Worm (Caenorhabditis elegans) whole organism, L4/young adult: ENCODE data around the gene fbxa-181.

ENCODE experiments used
- W03F9.2 ChIP-seq: fragments of 150-350 bp; optimal IDR thresholded peaks from 2 replicates; lab custom pipeline; 2014; ENCODE audit warnings: missing biosample characterization, missing genetic modification characterization
- dao-5 ChIP-seq: sonication (generic microtip); optimal IDR thresholded peaks from 2 replicates; lab custom pipeline; 2016; ENCODE audit warnings: missing genotype, missing genetic modification characterization, moderate library complexity, missing compliant biosample characterization
- him-1 ChIP-seq: sonication (generic microtip); optimal IDR thresholded peaks from 2 replicates; lab custom pipeline; 2016; ENCODE audit warnings: missing genotype, missing genetic modification reagents, missing genetic modification characterization, missing compliant biosample characterization

The fbxa-181 gene

ce11 chrV:13725574-13725973 lies at the start of gene fbxa-181:
fbxa-181 (plus strand) TSS chrV:13725874.
- TF ChIP-seq him-1 (tag; lab: Kevin White, UChicago) (no peak), dao-5 (no peak), W03F9.2 (tag; lab: Kevin White, UChicago) (no peak)

ce11 chrV:13678542-13678941 lies 47.1 kb upstream of the fbxa-181 start, which contains the start of the genes tag-65 and ccz-1:
tag-65 (minus strand) TSS chrV:13678587.
ccz-1 (plus strand) TSS chrV:13678875.
- TF ChIP-seq him-1 (tag; lab: Kevin White, UChicago) (peak; percentile 54), W03F9.2 (tag; lab: Kevin White, UChicago) (peak; percentile 85), dao-5 (no peak)

- TF ChIP-seq dao-5 (no peak), W03F9.2 (tag; lab: Kevin White, UChicago) (no peak), him-1 (tag; lab: Kevin White, UChicago) (no peak)
These were observed 45.8 kb upstream of the fbxa-181 start for ce11 chrV:13679859-13680258.

DNA sequence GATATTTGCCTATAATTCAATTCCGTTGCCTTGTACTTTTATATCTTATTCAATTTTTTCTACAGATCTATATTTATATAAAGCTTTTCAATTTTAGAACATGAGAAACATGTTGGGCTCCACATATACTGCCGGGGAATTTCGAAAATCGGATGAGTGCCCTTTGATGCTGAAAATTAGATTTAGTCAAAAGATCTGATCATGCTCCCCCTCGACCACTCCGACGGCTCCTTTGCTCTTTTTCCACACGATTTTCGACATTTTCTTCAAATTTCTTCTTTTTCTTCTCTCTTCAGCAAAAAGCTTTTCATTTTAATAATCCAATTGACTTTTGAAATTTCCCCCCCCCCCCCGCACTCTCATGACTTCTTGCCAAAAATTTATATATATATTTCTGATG lies 44.2 kb upstream of the fbxa-181 start:
- TF ChIP-seq dao-5 (no peak), W03F9.2 (tag; lab: Kevin White, UChicago) (no peak), him-1 (tag; lab: Kevin White, UChicago) (no peak)

DNA sequence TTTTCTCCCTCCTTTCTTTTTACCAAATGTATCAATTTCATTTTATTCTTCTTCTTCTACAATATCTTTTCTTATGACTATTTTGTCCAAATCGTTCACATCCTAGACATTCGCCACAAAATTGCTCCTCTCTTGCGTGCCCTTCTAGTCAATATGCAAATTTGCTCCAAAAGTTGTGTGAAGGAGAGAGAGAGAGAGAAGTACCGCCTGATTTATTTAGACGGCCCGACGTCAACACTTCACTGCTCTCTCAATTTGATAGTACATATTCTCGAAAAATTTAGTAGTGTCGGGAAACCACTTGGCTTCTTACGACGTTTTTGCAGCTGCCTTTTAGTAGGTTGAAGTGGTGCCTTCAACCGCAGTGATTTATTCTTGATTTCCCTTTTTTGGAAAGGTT lies 39.2 kb upstream of the fbxa-181 start:
- no peak for TF ChIP-seq W03F9.2 (tag; lab: Kevin White, UChicago)
- no peak for TF ChIP-seq him-1 (tag; lab: Kevin White, UChicago)
- no peak for TF ChIP-seq dao-5

DNA sequence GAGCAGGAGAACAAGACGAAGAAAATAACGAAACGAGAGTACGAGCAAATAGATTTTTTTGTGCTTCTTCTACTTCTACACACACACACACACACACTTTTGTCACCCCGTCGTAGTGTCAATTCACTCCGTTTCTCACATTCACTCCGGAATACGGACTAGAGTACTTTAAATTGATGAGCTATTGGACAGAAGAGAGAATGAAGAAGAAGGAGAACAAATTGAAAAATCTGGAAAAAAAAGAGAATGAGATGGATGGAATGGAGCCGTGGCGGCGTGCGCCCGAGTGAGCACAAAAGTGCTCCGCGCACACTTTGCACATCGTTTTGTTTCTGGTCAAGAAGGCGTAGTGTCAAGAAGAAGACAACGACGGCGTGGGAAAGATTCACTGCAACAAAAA lies 38.2 kb upstream of the fbxa-181 start:
- TF ChIP-seq dao-5, result no peak
- no peak for TF ChIP-seq him-1 (tag; lab: Kevin White, UChicago)
- no peak for TF ChIP-seq W03F9.2 (tag; lab: Kevin White, UChicago)

DNA sequence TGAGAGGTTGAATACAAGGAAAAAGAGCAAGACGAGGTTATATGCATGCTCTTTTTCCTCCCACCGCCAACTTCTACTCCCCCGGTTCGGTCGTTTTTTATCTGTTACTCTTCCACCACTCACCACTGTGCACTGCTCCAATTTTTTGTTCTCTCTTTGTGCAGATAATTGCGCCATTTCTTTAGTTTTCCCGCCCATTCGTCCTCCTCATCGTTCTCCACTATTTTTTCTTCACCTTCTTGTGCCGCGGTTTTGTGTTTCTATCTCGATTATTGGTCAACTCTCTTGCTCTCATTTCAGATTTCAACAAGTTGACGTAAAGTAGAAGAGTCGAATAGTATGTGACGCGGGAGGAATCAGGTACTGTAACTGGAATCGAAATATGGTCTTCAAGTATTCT lies 36.1 kb upstream of the fbxa-181 start, which contains the start of gene T01D3.1:
Gene T01D3.1, plus strand, starts transcription at position 301 of the 400 bp plus-strand sequence.
- TF ChIP-seq dao-5 (no peak), W03F9.2 (tag; lab: Kevin White, UChicago) (no peak), him-1 (tag; lab: Kevin White, UChicago) (no peak)

ce11 chrV:13690276-13690675 lies 35.4 kb upstream of the fbxa-181 start:
- TF ChIP-seq W03F9.2 (tag; lab: Kevin White, UChicago), result no peak
- TF ChIP-seq him-1 (tag; lab: Kevin White, UChicago), result no peak
- TF ChIP-seq dao-5, result no peak

DNA sequence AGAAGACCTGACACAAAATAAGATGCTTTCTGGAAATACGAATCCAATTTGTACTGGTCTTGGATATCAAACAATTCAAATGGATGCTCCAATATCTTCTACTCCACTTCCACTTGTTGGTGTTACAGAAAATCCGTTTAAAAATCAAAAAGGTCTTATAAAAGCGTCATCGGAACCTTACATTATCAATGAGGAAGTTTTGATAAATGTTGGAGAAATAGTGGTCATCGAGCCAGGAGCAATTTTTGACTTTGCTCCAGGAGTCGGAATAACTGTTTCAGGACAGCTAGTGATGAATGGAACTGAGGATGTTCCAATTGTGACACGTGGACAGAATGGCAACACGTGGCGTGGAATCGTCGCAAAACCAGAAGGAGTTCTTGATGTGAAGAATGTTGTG lies 31.6 kb upstream of the fbxa-181 start:
- no peak for TF ChIP-seq W03F9.2 (tag; lab: Kevin White, UChicago)
- TF ChIP-seq him-1 (tag; lab: Kevin White, UChicago), result no peak
- no peak for TF ChIP-seq dao-5

ce11 chrV:13703960-13704359 lies 21.7 kb upstream of the fbxa-181 start, which contains the start of gene T01D3.3:
T01D3.3 (plus strand) TSS chrV:13704271.
- TF ChIP-seq dao-5, result no peak
- TF ChIP-seq W03F9.2 (tag; lab: Kevin White, UChicago), result no peak
- TF ChIP-seq him-1 (tag; lab: Kevin White, UChicago), result no peak

DNA sequence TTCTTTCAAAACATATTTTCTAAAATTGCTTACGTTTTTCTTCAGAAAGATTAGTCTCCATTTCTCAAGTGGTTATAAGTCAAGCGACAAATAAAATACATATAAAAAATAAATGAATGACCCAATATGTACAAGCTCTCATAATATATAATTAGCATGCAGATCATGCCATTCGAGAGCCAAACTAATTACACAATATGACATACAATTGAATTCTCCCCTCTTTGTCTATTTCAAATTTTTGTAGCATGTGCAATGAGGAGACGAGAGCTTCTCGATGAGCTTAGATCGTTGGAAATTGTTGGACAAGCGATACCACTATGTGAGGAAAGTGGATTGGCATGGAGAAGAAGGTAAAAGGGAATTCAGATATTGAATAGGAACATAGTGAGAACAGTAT lies 18.4 kb upstream of the fbxa-181 start, which contains the start of gene hlh-34:
Gene hlh-34, minus strand, starts transcription at position 101 of the 400 bp plus-strand sequence.
- TF ChIP-seq W03F9.2 (tag; lab: Kevin White, UChicago), result no peak
- TF ChIP-seq him-1 (tag; lab: Kevin White, UChicago), result no peak
- no peak for TF ChIP-seq dao-5

- TF ChIP-seq W03F9.2 (tag; lab: Kevin White, UChicago), result no peak
- TF ChIP-seq dao-5, result no peak
- no peak for TF ChIP-seq him-1 (tag; lab: Kevin White, UChicago)
These were observed 14.6 kb upstream of the fbxa-181 start, which contains the start of gene srx-96 for ce11 chrV:13711060-13711459. srx-96 (plus strand) TSS chrV:13711360.

- TF ChIP-seq W03F9.2 (tag; lab: Kevin White, UChicago) (no peak), him-1 (tag; lab: Kevin White, UChicago) (peak; percentile 30), dao-5 (no peak)
These were observed 10.4 kb upstream of the fbxa-181 start, which contains the start of gene zipt-9 for ce11 chrV:13715223-13715686. zipt-9 (minus strand) TSS chrV:13715273.

ce11 chrV:13716531-13716930 lies 9.1 kb upstream of the fbxa-181 start, which contains the start of gene T01D3.6:
T01D3.6 (plus strand) TSS chrV:13716824.
- TF ChIP-seq him-1 (tag; lab: Kevin White, UChicago) (no peak), dao-5 (no peak), W03F9.2 (tag; lab: Kevin White, UChicago) (no peak)

DNA sequence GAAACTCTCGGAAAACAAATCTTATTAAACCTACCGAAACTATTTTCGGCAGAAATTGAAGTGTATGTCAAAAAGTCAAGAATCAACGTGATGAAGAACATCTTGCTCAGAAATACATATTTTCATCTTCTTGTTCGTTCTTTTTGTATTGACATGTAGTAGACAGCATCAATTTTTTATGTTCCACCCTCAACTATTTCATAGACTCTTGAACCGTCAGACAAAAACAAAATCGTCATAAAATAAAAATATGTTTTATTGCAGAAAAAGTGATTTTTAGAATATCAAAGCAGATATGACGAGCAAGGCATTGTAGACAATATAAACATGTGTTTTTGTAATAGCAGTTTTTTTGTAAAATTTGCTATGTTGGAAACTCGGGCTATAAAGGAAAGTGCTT lies 893 bp upstream of the fbxa-181 start, which contains the start of gene F35E12.2:
Gene F35E12.2, minus strand, starts transcription at position 101 of the 400 bp plus-strand sequence.
- no peak for TF ChIP-seq him-1 (tag; lab: Kevin White, UChicago)
- TF ChIP-seq dao-5, result no peak
- no peak for TF ChIP-seq W03F9.2 (tag; lab: Kevin White, UChicago)
